Fruit fly (Drosophila melanogaster) whole organism, wandering third instar larva: ENCODE data around the gene CG6290.

ENCODE experiments used
- Abd-B ChIP-seq: fragments of >200 bp; optimal IDR thresholded peaks from 2 replicates; lab custom pipeline; 2017; ENCODE audit warnings: missing biosample characterization, missing genetic modification characterization
- CG32264 ChIP-seq: fragments of 200-800 bp; sonication (Bioruptor generic); optimal IDR thresholded peaks from 2 replicates; lab custom pipeline; 2016; ENCODE audit warnings: missing biosample characterization, missing genetic modification characterization
- CG9705 ChIP-seq: fragments of 200-800 bp; sonication (Bioruptor generic); optimal IDR thresholded peaks from 2 replicates; lab custom pipeline; 2018; ENCODE audit warnings: missing biosample characterization, mild to moderate bottlenecking, missing genetic modification characterization
- CrebA ChIP-seq: fragments of 200-800 bp; sonication (Bioruptor generic); optimal IDR thresholded peaks from 2 replicates; lab custom pipeline; 2016; ENCODE audit warnings: missing biosample characterization, mild to moderate bottlenecking, missing genetic modification characterization, borderline replicate concordance
- Dfd ChIP-seq: fragments of >200 bp; optimal IDR thresholded peaks from 2 replicates; lab custom pipeline; 2017; ENCODE audit warnings: missing biosample characterization, missing genetic modification characterization
- Dif ChIP-seq: fragments of 200-275, 200-300 bp; sonication (Bioruptor generic); optimal IDR thresholded peaks from 2 replicates; lab custom pipeline; 2018; ENCODE audit warnings: missing biosample characterization, missing genetic modification characterization; ENCODE audit not compliant: partially characterized antibody
- GATAd ChIP-seq: sonication (Bioruptor generic); optimal IDR thresholded peaks from 2 replicates; lab custom pipeline; 2016; ENCODE audit warnings: missing biosample characterization, missing genetic modification characterization
- HLH106 ChIP-seq: fragments of 200-800 bp; optimal IDR thresholded peaks from 3 replicates; lab custom pipeline; 2019; ENCODE audit warnings: missing biosample characterization, mild to moderate bottlenecking, missing genetic modification characterization, moderate library complexity
- Hnf4 ChIP-seq: fragments of 200-800 bp; sonication (Bioruptor generic); optimal IDR thresholded peaks from 2 replicates; lab custom pipeline; 2016; ENCODE audit warnings: missing biosample characterization, mild to moderate bottlenecking, missing genetic modification characterization
- Hr78 ChIP-seq: fragments of >200 bp; optimal IDR thresholded peaks from 2 replicates; lab custom pipeline; 2017; ENCODE audit warnings: missing biosample characterization, missing genetic modification characterization
- Hr83 ChIP-seq: fragments of 200-300 bp; sonication (Bioruptor generic); optimal IDR thresholded peaks from 2 replicates; lab custom pipeline; 2016; ENCODE audit warnings: missing biosample characterization, mild to moderate bottlenecking, missing genetic modification characterization, moderate library complexity; ENCODE audit not compliant: poor library complexity, severe bottlenecking
- Jra ChIP-seq: sonication (Bioruptor generic); optimal IDR thresholded peaks from 2 replicates; lab custom pipeline; 2016; ENCODE audit warnings: missing biosample characterization, missing genetic modification characterization
- Mio ChIP-seq: sonication (Bioruptor generic); optimal IDR thresholded peaks from 2 replicates; lab custom pipeline; 2016; ENCODE audit warnings: missing biosample characterization, missing genetic modification characterization
- Myc ChIP-seq: fragments of >200 bp; optimal IDR thresholded peaks from 2 replicates; lab custom pipeline; 2017
- N ChIP-seq: fragments of >200 bp; optimal IDR thresholded peaks from 2 replicates; lab custom pipeline; 2018; ENCODE audit warnings: missing biosample characterization, missing external identifiers, missing genetic modification characterization
- OdsH ChIP-seq: fragments of 200-800 bp; sonication (Bioruptor generic); optimal IDR thresholded peaks from 2 replicates; lab custom pipeline; 2016; ENCODE audit warnings: missing biosample characterization, mild to moderate bottlenecking, missing genetic modification characterization
- Rel ChIP-seq, 2 experiments: fragments of 200-800 bp; sonication (Bioruptor generic) in 1 of 2; optimal IDR thresholded peaks; 2 replicates in 1 of 2; 3 replicates in 1 of 2; lab custom pipeline; 2016 to 2019; ENCODE audit warnings: mild to moderate bottlenecking in 2 of 2, missing biosample characterization in 2 of 2, missing genetic modification characterization in 2 of 2, moderate library complexity in 1 of 2
- Sp1 ChIP-seq: fragments of 200-800 bp; sonication (Bioruptor generic); optimal IDR thresholded peaks from 3 replicates; lab custom pipeline; 2019; ENCODE audit warnings: missing biosample characterization, mild to moderate bottlenecking, missing genetic modification characterization, moderate library complexity
- Vsx2 ChIP-seq: fragments of 200-300, 225-300 bp; sonication (Bioruptor generic); optimal IDR thresholded peaks from 2 replicates; lab custom pipeline; 2018; ENCODE audit warnings: missing biosample characterization, missing genetic modification characterization; ENCODE audit not compliant: partially characterized antibody
- br ChIP-seq: fragments of 200-800 bp; sonication (Bioruptor generic); optimal IDR thresholded peaks from 2 replicates; lab custom pipeline; 2016; ENCODE audit warnings: missing biosample characterization, missing genetic modification characterization
- brk ChIP-seq: fragments of 200-800 bp; sonication (Bioruptor generic); optimal IDR thresholded peaks from 2 replicates; lab custom pipeline; 2016; ENCODE audit warnings: missing biosample characterization, mild to moderate bottlenecking, missing genetic modification characterization
- dl ChIP-seq, 2 experiments: fragments of 175-275, 200-275 bp in 1 of 2; fragments of 200-275 bp in 1 of 2; sonication (Bioruptor generic); optimal IDR thresholded peaks; lab custom pipeline; 2018; ENCODE audit warnings: mild to moderate bottlenecking in 2 of 2, missing biosample characterization in 2 of 2, missing genetic modification characterization in 2 of 2, moderate library complexity in 2 of 2; ENCODE audit not compliant: partially characterized antibody in 2 of 2, insufficient read depth in 1 of 2
- dmrt93B ChIP-seq: fragments of 200-800 bp; sonication (Bioruptor generic); optimal IDR thresholded peaks from 2 replicates; lab custom pipeline; 2018; ENCODE audit warnings: missing biosample characterization, mild to moderate bottlenecking, missing genetic modification characterization
- dsf ChIP-seq: sonication (Bioruptor generic); optimal IDR thresholded peaks from 2 replicates; lab custom pipeline; 2016; ENCODE audit warnings: missing biosample characterization, missing genetic modification characterization, borderline replicate concordance
- ey ChIP-seq: fragments of 200-800 bp; sonication (Bioruptor generic); optimal IDR thresholded peaks from 2 replicates; lab custom pipeline; 2016; ENCODE audit warnings: missing biosample characterization, missing genetic modification characterization
- foxo ChIP-seq, 2 experiments: fragments of 200-800 bp; sonication (Bioruptor generic); optimal IDR thresholded peaks; 2 replicates in 1 of 2; 3 replicates in 1 of 2; lab custom pipeline; 2016 to 2017; ENCODE audit warnings: missing biosample characterization in 2 of 2, missing genetic modification characterization in 2 of 2
- fru ChIP-seq: fragments of 200-800 bp; sonication (Bioruptor generic); optimal IDR thresholded peaks from 3 replicates; lab custom pipeline; 2016; ENCODE audit warnings: missing biosample characterization, mild to moderate bottlenecking, missing genetic modification characterization
- h ChIP-seq: fragments of 200-800 bp; sonication (Bioruptor generic); optimal IDR thresholded peaks from 3 replicates; lab custom pipeline; 2016; ENCODE audit warnings: missing biosample characterization, mild to moderate bottlenecking, missing genetic modification characterization
- jim ChIP-seq: fragments of 175-275, 200-325 bp; sonication (Bioruptor generic); optimal IDR thresholded peaks from 2 replicates; lab custom pipeline; 2016; ENCODE audit warnings: missing biosample characterization, mild to moderate bottlenecking, missing genetic modification characterization
- lola ChIP-seq: fragments of >200 bp; optimal IDR thresholded peaks from 2 replicates; lab custom pipeline; 2017; ENCODE audit warnings: missing biosample characterization, missing genetic modification characterization
- pan ChIP-seq: fragments of >200 bp; optimal IDR thresholded peaks from 2 replicates; lab custom pipeline; 2017
- psq ChIP-seq: fragments of 200-800 bp; sonication (Bioruptor generic); optimal IDR thresholded peaks from 3 replicates; lab custom pipeline; 2017; ENCODE audit warnings: missing biosample characterization, mild to moderate bottlenecking, missing genetic modification characterization, moderate library complexity
- rgr ChIP-seq: fragments of 200-800 bp; sonication (Bioruptor generic); optimal IDR thresholded peaks from 3 replicates; lab custom pipeline; 2016; ENCODE audit warnings: missing biosample characterization, mild to moderate bottlenecking, missing genetic modification characterization
- sage ChIP-seq: fragments of 200-800 bp; sonication (Bioruptor generic); optimal IDR thresholded peaks from 2 replicates; lab custom pipeline; 2016; ENCODE audit warnings: missing biosample characterization, mild to moderate bottlenecking, missing genetic modification characterization
- sv ChIP-seq: fragments of 200-800 bp; sonication (Bioruptor generic); optimal IDR thresholded peaks from 3 replicates; lab custom pipeline; 2016; ENCODE audit warnings: missing biosample characterization, missing genetic modification characterization
- tai ChIP-seq: sonication (Bioruptor generic); optimal IDR thresholded peaks from 2 replicates; lab custom pipeline; 2016; ENCODE audit warnings: missing biosample characterization, missing genetic modification characterization
- usp ChIP-seq: fragments of >200 bp; optimal IDR thresholded peaks from 2 replicates; lab custom pipeline; 2017; ENCODE audit warnings: missing biosample characterization, missing genetic modification characterization
- woc ChIP-seq: sonication (Bioruptor generic); optimal IDR thresholded peaks from 2 replicates; lab custom pipeline; 2016; ENCODE audit warnings: missing biosample characterization, mild to moderate bottlenecking, missing genetic modification characterization

Gene CG6290

DNA sequence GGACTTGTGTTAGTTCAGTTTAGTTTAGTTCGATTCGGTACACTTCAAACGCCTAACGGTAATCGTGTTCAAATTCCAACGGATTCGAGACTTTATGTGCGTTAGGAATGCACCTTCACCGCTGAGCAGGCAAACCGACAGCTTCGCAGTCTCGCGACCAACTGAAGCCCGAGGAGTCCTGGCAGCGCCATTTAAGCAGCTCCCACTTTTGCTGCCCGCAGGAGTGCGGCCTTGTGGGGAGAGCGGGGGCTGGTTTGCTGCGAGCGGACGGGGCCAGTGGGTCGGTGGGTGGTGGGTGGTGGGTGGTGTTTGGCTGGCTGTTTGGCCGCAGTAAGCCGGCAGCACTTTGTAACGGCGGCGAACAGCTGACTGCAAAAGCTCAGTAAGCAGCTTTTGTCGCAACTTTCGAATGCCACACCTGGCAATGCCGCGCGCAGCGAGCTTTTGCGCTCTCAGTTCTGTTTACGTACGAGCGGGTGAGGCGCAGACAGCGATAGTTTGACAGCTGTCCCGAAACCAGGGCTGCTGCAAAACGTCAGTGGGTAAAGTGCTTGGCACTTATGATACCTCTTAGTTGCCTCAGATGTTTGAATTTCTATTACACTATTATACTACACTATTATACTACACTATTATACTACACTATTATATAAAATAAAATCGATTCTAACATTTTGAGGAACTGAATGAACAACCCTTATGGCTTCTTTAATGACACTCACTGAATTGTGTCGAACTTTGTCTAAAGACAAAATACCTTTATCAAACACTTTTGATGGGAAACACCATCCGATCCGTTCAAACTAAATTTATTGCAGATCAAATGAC lies 42.2 kb downstream of the CG6290 start, which contains the start of gene CG32547:
Gene CG32547, minus strand, starts transcription at position 181 of the 828 bp plus-strand sequence.
- TF ChIP-seq psq (GFP tag; lab: Kevin White, UChicago) (peak; percentile 88), fru (peak; percentile 77), HLH106 (tag; lab: Kevin White, UChicago) (peak; percentile 40), tai (GFP tag; lab: Kevin White, UChicago) (no peak), pan (lab: Kevin White, UChicago) (peak; percentile 80), h (GFP tag; lab: Kevin White, UChicago) (peak; percentile 35), CrebA (GFP tag; lab: Kevin White, UChicago) (no peak), foxo (GFP tag; optimal IDR thresholded peaks at IDR 0.05; lab: Kevin White, UChicago) (peak in 1 of 2 experiments; percentile 48), CG9705 (GFP tag; lab: Kevin White, UChicago) (peak; percentile 14), Rel (GFP tag; optimal IDR thresholded peaks at IDR 0.05; lab: Kevin White, UChicago) (no peak), Rel (tag; optimal IDR thresholded peaks at IDR 0.05; lab: Kevin White, UChicago) (peak; percentile 4), woc (GFP tag; lab: Kevin White, UChicago) (peak; percentile 67), dmrt93B (no peak)

DNA sequence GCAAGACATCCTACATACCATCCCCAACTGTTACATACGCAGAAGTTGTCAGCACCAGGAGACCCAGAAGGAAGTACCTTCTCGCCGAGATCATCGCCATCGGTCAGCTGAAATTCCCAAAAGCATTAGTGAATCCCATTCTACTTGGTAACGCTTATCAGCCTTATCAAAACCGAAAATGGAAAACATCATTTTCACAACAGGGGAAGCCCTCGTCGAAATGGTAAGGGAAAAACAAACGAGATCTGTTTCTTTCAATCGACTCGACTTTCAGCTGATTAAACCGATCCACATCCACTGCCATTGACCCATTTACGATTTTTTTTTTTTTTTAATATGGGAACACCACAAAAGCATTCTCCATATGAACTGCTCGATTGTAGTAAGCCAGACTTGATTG lies 45.2 kb downstream of the CG6290 start:
- TF ChIP-seq Rel (GFP tag; optimal IDR thresholded peaks at IDR 0.05; lab: Kevin White, UChicago) (no peak), Rel (tag; optimal IDR thresholded peaks at IDR 0.05; lab: Kevin White, UChicago) (peak; percentile 92), brk (no peak)
- TF ChIP-seq, all 38 proteins: peak for 1

DNA sequence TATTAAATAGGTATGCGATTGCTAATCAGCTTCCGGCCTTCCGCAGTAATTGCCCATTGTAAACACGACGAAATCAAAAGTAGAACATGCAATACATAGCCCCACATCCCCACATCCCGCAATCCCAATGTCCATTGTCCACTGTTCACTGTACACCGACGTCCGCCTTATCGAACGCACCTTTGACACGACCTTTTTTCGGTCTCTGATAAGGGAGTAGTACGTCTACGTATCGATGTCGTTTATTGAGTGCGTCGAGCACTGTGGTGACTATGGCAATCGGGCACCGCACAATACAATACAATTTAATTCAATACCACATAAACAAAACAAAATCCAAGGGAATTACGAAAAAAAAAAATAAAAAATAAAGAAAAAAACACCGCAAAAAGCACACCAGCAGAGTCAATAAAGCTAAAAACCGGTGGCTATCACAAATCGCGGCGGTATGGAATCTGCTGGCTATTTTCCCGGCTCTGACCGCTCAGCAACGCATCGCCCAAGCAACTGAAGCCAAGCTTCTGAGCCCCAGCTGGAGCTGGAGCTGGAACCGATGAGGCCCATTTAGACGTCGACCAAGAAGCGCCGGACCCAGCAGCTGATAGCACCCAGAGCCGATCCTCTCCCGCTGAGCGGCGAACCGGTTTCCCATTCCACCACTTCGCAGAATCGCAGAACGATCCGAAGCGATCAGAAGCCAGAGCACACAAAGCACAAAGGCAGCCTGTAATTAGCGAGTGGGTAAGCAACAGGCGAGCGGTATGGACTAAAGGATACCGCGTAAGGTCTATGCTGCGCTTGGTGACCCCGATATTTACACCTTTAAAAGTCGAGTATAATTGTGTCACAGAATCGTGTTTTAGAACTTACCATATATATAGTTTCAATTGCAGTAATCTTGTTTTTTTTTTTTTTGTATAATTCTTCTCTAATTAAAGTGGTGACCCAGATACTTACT lies 46.2 kb downstream of the CG6290 start, which contains the start of gene Hayan:
Gene Hayan, minus strand, starts transcription at position 512 of the 958 bp plus-strand sequence.
- TF ChIP-seq Hnf4 (GFP tag; lab: Kevin White, UChicago) (peak; percentile 19), ey (no peak), rgr (no peak), Rel (GFP tag; optimal IDR thresholded peaks at IDR 0.05; lab: Kevin White, UChicago) (no peak), Rel (tag; optimal IDR thresholded peaks at IDR 0.05; lab: Kevin White, UChicago) (peak; percentile 89), jim (no peak), usp (GFP tag; lab: Kevin White, UChicago) (no peak), Mio (GFP tag; lab: Kevin White, UChicago) (no peak), tai (GFP tag; lab: Kevin White, UChicago) (no peak), dsf (GFP tag; lab: Kevin White, UChicago) (no peak), br (peak; percentile 53), Dfd (GFP tag; lab: Kevin White, UChicago) (no peak), brk (no peak), Abd-B (GFP tag; lab: Kevin White, UChicago) (no peak), dmrt93B (no peak), Hr83 (GFP tag; lab: Kevin White, UChicago) (peak; percentile 12), GATAd (no peak), CrebA (GFP tag; lab: Kevin White, UChicago) (no peak), lola (GFP tag; lab: Kevin White, UChicago) (no peak), Myc (lab: Kevin White, UChicago) (no peak), foxo (GFP tag; optimal IDR thresholded peaks at IDR 0.05; lab: Kevin White, UChicago) (no peak), dl (GFP tag; optimal IDR thresholded peaks at IDR 0.05; lab: Kevin White, UChicago; ENCODE audit: insufficient read depth in 1 of 2, partially characterized antibody in 2 of 2) (peak in 1 of 2 experiments; percentile 12), Hr78 (no peak), woc (GFP tag; lab: Kevin White, UChicago) (peak; percentile 82), h (GFP tag; lab: Kevin White, UChicago) (peak; percentile 31), pan (lab: Kevin White, UChicago) (no peak), sv (GFP tag; lab: Kevin White, UChicago) (no peak), N (GFP tag; lab: Kevin White, UChicago) (no peak), OdsH (GFP tag; lab: Kevin White, UChicago) (no peak), Dif (GFP tag; lab: Kevin White, UChicago) (peak; percentile 78), sage (GFP tag; lab: Kevin White, UChicago) (no peak), Sp1 (GFP tag; lab: Kevin White, UChicago) (peak; percentile 69), fru (peak; percentile 45), psq (GFP tag; lab: Kevin White, UChicago) (no peak), Vsx2 (peak; percentile 79), CG32264 (GFP tag; lab: Kevin White, UChicago) (no peak), Jra (GFP tag; lab: Kevin White, UChicago) (no peak), HLH106 (tag; lab: Kevin White, UChicago) (no peak), CG9705 (GFP tag; lab: Kevin White, UChicago) (no peak)
